Worm (Caenorhabditis elegans) whole organism, mixed stage, embryonic: ENCODE results near the gene sdz-4.
"Not testable (repeated sequence)": the region's sequence is repeated elsewhere in the genome, so short reads cannot be mapped to it uniquely, and the experiment has no call there.

Experiments used
- M03D4.4 ChIP-seq: sonication (generic microtip); optimal IDR thresholded peaks from 2 replicates; lab custom pipeline; 2017; ENCODE audit warnings: mild to moderate bottlenecking, missing genetic modification characterization, missing compliant biosample characterization
- ceh-39 ChIP-seq: fragments of 150-350 bp; optimal IDR thresholded peaks from 2 replicates; lab custom pipeline; 2014; ENCODE audit warnings: missing biosample characterization, missing genetic modification characterization
- ceh-43 ChIP-seq: fragments of 200-800 bp; sonication (Bioruptor generic); optimal IDR thresholded peaks from 2 replicates; lab custom pipeline; 2018; ENCODE audit warnings: mild to moderate bottlenecking, missing genetic modification characterization, moderate library complexity, missing compliant biosample characterization
- ces-1 ChIP-seq: fragments of 150-350 bp; optimal IDR thresholded peaks from 2 replicates; lab custom pipeline; 2014; ENCODE audit warnings: missing biosample characterization, missing genetic modification reagents, missing genetic modification characterization
- cnd-1 ChIP-seq: fragments of 200-800 bp; sonication (Bioruptor generic); optimal IDR thresholded peaks from 2 replicates; lab custom pipeline; 2018; ENCODE audit warnings: mild to moderate bottlenecking, missing genetic modification characterization, missing compliant biosample characterization
- drap-1 ChIP-seq: fragments of 200-800 bp; sonication (Bioruptor generic); optimal IDR thresholded peaks from 3 replicates; lab custom pipeline; 2018; ENCODE audit warnings: mild to moderate bottlenecking, missing genetic modification characterization, missing compliant biosample characterization
- elt-1 ChIP-seq: sonication (generic microtip); optimal IDR thresholded peaks from 2 replicates; lab custom pipeline; 2017; ENCODE audit warnings: missing genetic modification characterization, mild to moderate bottlenecking, missing compliant biosample characterization, antibody characterized with exemption, moderate library complexity, borderline replicate concordance; ENCODE audit not compliant: insufficient read depth
- elt-3 ChIP-seq: fragments of 150-350 bp; optimal IDR thresholded peaks from 2 replicates; lab custom pipeline; 2014; ENCODE audit warnings: missing biosample characterization, missing genetic modification characterization
- flh-1 ChIP-seq: fragments of 200-800 bp; sonication (Bioruptor generic); optimal IDR thresholded peaks from 2 replicates; lab custom pipeline; 2018; ENCODE audit warnings: mild to moderate bottlenecking, missing genetic modification characterization, moderate library complexity, missing compliant biosample characterization
- ham-2 ChIP-seq: fragments of 200-800 bp; sonication (Bioruptor generic); optimal IDR thresholded peaks from 2 replicates; lab custom pipeline; 2018; ENCODE audit warnings: mild to moderate bottlenecking, missing genetic modification characterization, missing compliant biosample characterization
- hlh-1 ChIP-seq: fragments of 150-350 bp; optimal IDR thresholded peaks from 2 replicates; lab custom pipeline; 2014; ENCODE audit warnings: missing biosample characterization, missing genetic modification reagents, missing genetic modification characterization
- lin-13 ChIP-seq: fragments of 150-350 bp; optimal IDR thresholded peaks from 2 replicates; lab custom pipeline; 2014; ENCODE audit warnings: missing biosample characterization, missing genetic modification characterization
- lin-32 ChIP-seq: fragments of 200-800 bp; sonication (Bioruptor generic); optimal IDR thresholded peaks from 2 replicates; lab custom pipeline; 2018; ENCODE audit warnings: mild to moderate bottlenecking, missing genetic modification characterization, missing compliant biosample characterization
- mls-2 ChIP-seq: sonication (generic microtip); optimal IDR thresholded peaks from 2 replicates; lab custom pipeline; 2016; ENCODE audit warnings: mild to moderate bottlenecking, missing genetic modification characterization, moderate library complexity, missing compliant biosample characterization
- nhr-2 ChIP-seq: fragments of 150-350 bp; optimal IDR thresholded peaks from 2 replicates; lab custom pipeline; 2014; ENCODE audit warnings: missing biosample characterization, missing genetic modification characterization
- nhr-237 ChIP-seq: fragments of 150-350 bp; optimal IDR thresholded peaks from 2 replicates; lab custom pipeline; 2014; ENCODE audit warnings: missing biosample characterization, missing genetic modification characterization
- nhr-28 ChIP-seq: fragments of 150-350 bp; optimal IDR thresholded peaks from 2 replicates; lab custom pipeline; 2014; ENCODE audit warnings: missing biosample characterization, missing genetic modification characterization
- nhr-76 ChIP-seq: sonication (generic microtip); optimal IDR thresholded peaks from 2 replicates; lab custom pipeline; 2017; ENCODE audit warnings: missing biosample characterization, missing genetic modification characterization
- pha-4 ChIP-seq: fragments of 150-350 bp; optimal IDR thresholded peaks from 2 replicates; lab custom pipeline; 2018; ENCODE audit warnings: missing biosample characterization, missing genetic modification reagents, missing genetic modification characterization
- sem-2 ChIP-seq: fragments of 200-800 bp; sonication (Bioruptor generic); optimal IDR thresholded peaks from 2 replicates; lab custom pipeline; 2018; ENCODE audit warnings: mild to moderate bottlenecking, missing genetic modification characterization, missing compliant biosample characterization
- snpc-4 ChIP-seq: fragments of 150-350 bp; optimal IDR thresholded peaks from 2 replicates; lab custom pipeline; 2014; ENCODE audit warnings: missing biosample characterization, missing genetic modification characterization
- sptf-1 ChIP-seq: sonication (generic microtip); optimal IDR thresholded peaks from 2 replicates; lab custom pipeline; 2017; ENCODE audit warnings: mild to moderate bottlenecking, missing genetic modification characterization, moderate library complexity, missing compliant biosample characterization
- tbx-8 ChIP-seq: fragments of 200-800 bp; sonication (Bioruptor generic); optimal IDR thresholded peaks from 2 replicates; lab custom pipeline; 2018; ENCODE audit warnings: mild to moderate bottlenecking, missing genetic modification characterization, moderate library complexity, missing compliant biosample characterization
- unc-39 ChIP-seq: fragments of 150-350 bp; optimal IDR thresholded peaks from 2 replicates; lab custom pipeline; 2014; ENCODE audit warnings: missing biosample characterization, missing genetic modification characterization
- unc-62 ChIP-seq: fragments of 150-350 bp; optimal IDR thresholded peaks from 2 replicates; lab custom pipeline; 2014; ENCODE audit warnings: missing biosample characterization, missing genetic modification reagents, missing genetic modification characterization
- zip-8 ChIP-seq: fragments of 150-350 bp; optimal IDR thresholded peaks from 2 replicates; lab custom pipeline; 2014; ENCODE audit warnings: missing biosample characterization, missing genetic modification characterization
- ztf-11 ChIP-seq: fragments of 150-350 bp; optimal IDR thresholded peaks from 2 replicates; lab custom pipeline; 2014; ENCODE audit warnings: missing biosample characterization, missing genetic modification characterization

sdz-4 gene

ce11 chrII:948091-948490 lies 10.6 kb upstream of the sdz-4 start, which contains the start of gene fbxc-32:
Gene fbxc-32, minus strand, starts transcription at chrII:948191.
- no peak for TF ChIP-seq sptf-1 (tag; lab: Kevin White, UChicago)
- TF ChIP-seq M03D4.4 (tag; lab: Kevin White, UChicago), result no peak
- TF ChIP-seq ham-2 (GFP tag; lab: Kevin White, UChicago), result no peak
- TF ChIP-seq lin-32 (GFP tag; lab: Kevin White, UChicago), result no peak
- TF ChIP-seq snpc-4, result no peak
- no peak for TF ChIP-seq flh-1
- TF ChIP-seq mls-2, result no peak
- no peak for TF ChIP-seq sem-2 (GFP tag; lab: Kevin White, UChicago)
- TF ChIP-seq nhr-237 (tag; lab: Kevin White, UChicago), result no peak
- TF ChIP-seq lin-13 (tag; lab: Kevin White, UChicago), result no peak
- TF ChIP-seq, all 35 proteins: peak for 0

ce11 chrII:950374-950773 lies 8.3 kb upstream of the sdz-4 start:
- no peak for TF ChIP-seq M03D4.4 (tag; lab: Kevin White, UChicago)
- TF ChIP-seq elt-1 (tag; lab: Kevin White, UChicago), result no peak
- no peak for TF ChIP-seq nhr-76 (tag; lab: Kevin White, UChicago)
- no peak for TF ChIP-seq unc-62
- no peak for TF ChIP-seq lin-13 (tag; lab: Kevin White, UChicago)
- TF ChIP-seq, all 35 proteins: peak for 0

ce11 chrII:953052-953451 lies 5.7 kb upstream of the sdz-4 start:
- TF ChIP-seq ceh-43 (GFP tag; lab: Kevin White, UChicago) (no peak), tbx-8 (no peak), ces-1 (GFP tag; lab: Kevin White, UChicago) (no peak), elt-1 (tag; lab: Kevin White, UChicago) (no peak), nhr-76 (tag; lab: Kevin White, UChicago) (no peak), ham-2 (GFP tag; lab: Kevin White, UChicago) (no peak)

- TF ChIP-seq mls-2; unc-39 (tag; lab: Kevin White, UChicago); ztf-11 (tag; lab: Kevin White, UChicago): not testable (repeated sequence)
Observed at ce11 chrII:954626-955025, 4.1 kb upstream of the sdz-4 start, which contains the start of gene fbxc-7. Gene fbxc-7, plus strand, starts transcription at chrII:954926.

- TF ChIP-seq mls-2 (no peak), nhr-2 (tag; lab: Kevin White, UChicago) (peak; percentile 13), ceh-39 (tag; lab: Kevin White, UChicago) (peak; percentile 20), drap-1 (GFP tag; lab: Kevin White, UChicago) (no peak), cnd-1 (tag; lab: Kevin White, UChicago) (peak; percentile 35), elt-1 (tag; lab: Kevin White, UChicago) (no peak)
Observed at ce11 chrII:960218-960617, 1.5 kb downstream of the sdz-4 start, which contains the start of the genes C32B5.18 and C32B5.7. Gene C32B5.18, plus strand, starts transcription at chrII:960518. Gene C32B5.7, plus strand, starts transcription at chrII:960528.

- TF ChIP-seq nhr-237 (tag; lab: Kevin White, UChicago) (no peak), drap-1 (GFP tag; lab: Kevin White, UChicago) (no peak), sem-2 (GFP tag; lab: Kevin White, UChicago) (no peak), sptf-1 (tag; lab: Kevin White, UChicago) (no peak), lin-13 (tag; lab: Kevin White, UChicago) (no peak), tbx-8 (no peak), nhr-2 (tag; lab: Kevin White, UChicago) (no peak), elt-1 (tag; lab: Kevin White, UChicago) (no peak), zip-8 (tag; lab: Kevin White, UChicago) (no peak), nhr-28 (no peak), hlh-1 (tag; lab: Kevin White, UChicago) (no peak), pha-4 (tag; lab: Kevin White, UChicago) (no peak), elt-3 (no peak)
Observed at ce11 chrII:961961-962360, 3.2 kb downstream of the sdz-4 start, which contains the start of gene C32B5.13. Gene C32B5.13, minus strand, starts transcription at chrII:962061.
